Worm (Caenorhabditis elegans) whole organism, late embryonic: ENCODE measurements around the gene F52E10.4.

Experiments
- C38D4.7 ChIP-seq: fragments of 200-800 bp; sonication (Bioruptor generic); optimal IDR thresholded peaks from 2 replicates; lab custom pipeline; 2018; ENCODE audit warnings: mild to moderate bottlenecking, missing genetic modification characterization, moderate library complexity, missing compliant biosample characterization
- ama-1 ChIP-seq: fragments of 150-350 bp; optimal IDR thresholded peaks from 2 replicates; lab custom pipeline; 2014
- dve-1 ChIP-seq: sonication (generic microtip); optimal IDR thresholded peaks from 2 replicates; lab custom pipeline; 2017; ENCODE audit warnings: antibody characterized with exemption, mild to moderate bottlenecking, missing genetic modification characterization, missing compliant biosample characterization
- nhr-11 ChIP-seq: fragments of 150-350 bp; optimal IDR thresholded peaks from 2 replicates; lab custom pipeline; 2014; ENCODE audit warnings: missing biosample characterization, missing genetic modification characterization
- pha-4 ChIP-seq: fragments of 150-350 bp; optimal IDR thresholded peaks from 2 replicates; lab custom pipeline; 2018; ENCODE audit warnings: missing biosample characterization, missing genetic modification reagents, missing genetic modification characterization
- rnt-1 ChIP-seq: sonication (generic microtip); optimal IDR thresholded peaks from 2 replicates; lab custom pipeline; 2016; ENCODE audit warnings: missing genetic modification characterization, missing compliant biosample characterization

DNA sequence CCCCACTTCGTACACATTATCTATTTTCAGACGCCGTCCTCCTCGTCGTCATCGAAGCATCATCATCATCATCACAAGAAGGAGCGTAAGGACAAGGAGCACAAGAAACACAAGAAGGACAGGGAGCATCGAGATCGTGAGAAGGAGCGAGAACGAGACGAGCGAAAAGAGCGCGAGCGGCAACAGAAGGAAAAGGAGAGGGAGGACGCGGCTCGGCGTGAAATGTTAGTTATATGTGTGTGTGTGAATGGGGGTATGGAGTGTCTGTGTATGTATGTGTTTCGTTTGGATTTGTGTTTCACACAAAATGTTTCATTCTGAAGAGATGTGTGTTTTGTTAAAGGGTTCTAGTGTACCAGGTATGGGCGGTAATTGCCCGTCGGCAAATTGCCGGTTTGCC lies 49.4 kb upstream of the F52E10.4 start:
- TF ChIP-seq rnt-1 (tag; lab: Kevin White, UChicago) = no peak
- TF ChIP-seq ama-1 = no peak
- TF ChIP-seq pha-4 (tag; lab: Kevin White, UChicago) = no peak
- TF ChIP-seq dve-1 = no peak
- no peak for TF ChIP-seq nhr-11 (tag; lab: Kevin White, UChicago)
- no peak for TF ChIP-seq C38D4.7 (GFP tag; lab: Kevin White, UChicago)
